Worm (Caenorhabditis elegans) whole organism, L3 larva: ENCODE measurements around the gene nspg-12.

Experiments used
- R02D3.7 ChIP-seq: fragments of 150-350 bp; optimal IDR thresholded peaks from 2 replicates; lab custom pipeline; 2014; ENCODE audit warnings: missing biosample characterization, missing genetic modification characterization
- ZK546.5 ChIP-seq: sonication (generic microtip); optimal IDR thresholded peaks from 2 replicates; lab custom pipeline; 2017; ENCODE audit warnings: missing biosample characterization, missing genetic modification characterization
- ceh-16 ChIP-seq: sonication (generic microtip); optimal IDR thresholded peaks from 2 replicates; lab custom pipeline; 2017; ENCODE audit warnings: missing biosample characterization, missing genetic modification characterization
- ceh-28 ChIP-seq: fragments of 150-350 bp; optimal IDR thresholded peaks from 2 replicates; lab custom pipeline; 2014; ENCODE audit warnings: missing biosample characterization, missing genetic modification reagents, missing genetic modification characterization
- ceh-82 ChIP-seq: fragments of 150-350 bp; optimal IDR thresholded peaks from 2 replicates; lab custom pipeline; 2014; ENCODE audit warnings: missing biosample characterization, missing genetic modification characterization
- ceh-9 ChIP-seq: sonication (generic microtip); optimal IDR thresholded peaks from 2 replicates; lab custom pipeline; 2018; ENCODE audit warnings: missing biosample characterization, missing genetic modification characterization
- daf-12 ChIP-seq: fragments of 150-350 bp; optimal IDR thresholded peaks from 2 replicates; lab custom pipeline; 2014; ENCODE audit warnings: missing biosample characterization, missing genetic modification reagents, missing genetic modification characterization
- egl-27 ChIP-seq: sonication (generic microtip); optimal IDR thresholded peaks from 4 replicates; lab custom pipeline; 2017; ENCODE audit warnings: missing biosample characterization, missing genetic modification reagents, missing genetic modification characterization
- egl-5 ChIP-seq: fragments of 150-350 bp; optimal IDR thresholded peaks from 2 replicates; lab custom pipeline; 2017; ENCODE audit warnings: missing biosample characterization, missing genetic modification reagents, missing genetic modification characterization, inconsistent platforms
- elt-1 ChIP-seq: fragments of 150-350 bp; optimal IDR thresholded peaks from 2 replicates; lab custom pipeline; 2014; ENCODE audit warnings: missing biosample characterization, missing genetic modification characterization
- elt-2 ChIP-seq: sonication (generic microtip); optimal IDR thresholded peaks from 2 replicates; lab custom pipeline; 2016; ENCODE audit warnings: missing genetic modification reagents, mild to moderate bottlenecking, missing genetic modification characterization, missing compliant biosample characterization
- elt-3 ChIP-seq, 3 experiments: fragments of 150-350 bp in 1 of 3; sonication (generic microtip) in 2 of 3; optimal IDR thresholded peaks; 2 replicates in 2 of 3; 4 replicates in 1 of 3; lab custom pipeline; 2014 to 2017; ENCODE audit warnings: missing biosample characterization in 3 of 3, missing genetic modification characterization in 3 of 3
- eor-1 ChIP-seq, 2 experiments: fragments of 150-350 bp; optimal IDR thresholded peaks; 2 replicates each; lab custom pipeline; 2014 to 2018; ENCODE audit warnings: missing biosample characterization in 2 of 2, missing genetic modification characterization in 2 of 2
- fkh-10 ChIP-seq: sonication (generic microtip); optimal IDR thresholded peaks from 2 replicates; lab custom pipeline; 2017; ENCODE audit warnings: missing biosample characterization, missing genetic modification reagents, missing genetic modification characterization
- fkh-2 ChIP-seq: fragments of 150-350 bp; optimal IDR thresholded peaks from 2 replicates; lab custom pipeline; 2014; ENCODE audit warnings: missing biosample characterization, missing genetic modification reagents, missing genetic modification characterization
- fos-1 ChIP-seq: fragments of 150-350 bp; optimal IDR thresholded peaks from 2 replicates; lab custom pipeline; 2014; ENCODE audit warnings: missing biosample characterization, missing genetic modification characterization
- hmg-11 ChIP-seq: sonication (generic microtip); optimal IDR thresholded peaks from 2 replicates; lab custom pipeline; 2016; ENCODE audit warnings: missing genetic modification characterization, missing compliant biosample characterization
- jun-1 ChIP-seq: fragments of 150-350 bp; optimal IDR thresholded peaks from 2 replicates; lab custom pipeline; 2014; ENCODE audit warnings: missing biosample characterization, missing genetic modification reagents, missing genetic modification characterization
- lin-15B ChIP-seq: fragments of 150-350 bp; optimal IDR thresholded peaks from 2 replicates; lab custom pipeline; 2014; ENCODE audit warnings: missing biosample characterization, missing genetic modification characterization
- lin-39 ChIP-seq: fragments of 150-350 bp; optimal IDR thresholded peaks from 2 replicates; lab custom pipeline; 2018; ENCODE audit warnings: missing biosample characterization, missing genetic modification reagents, missing genetic modification characterization
- lsy-12 ChIP-seq: sonication (generic microtip); optimal IDR thresholded peaks from 2 replicates; lab custom pipeline; 2016; ENCODE audit warnings: mild to moderate bottlenecking, missing genetic modification characterization, missing compliant biosample characterization
- mml-1 ChIP-seq: fragments of 150-350 bp; sonication (generic microtip); optimal IDR thresholded peaks from 3 replicates; lab custom pipeline; 2014; ENCODE audit warnings: missing biosample characterization, missing genetic modification characterization
- nfya-1 ChIP-seq: sonication (generic microtip); optimal IDR thresholded peaks from 2 replicates; lab custom pipeline; 2017; ENCODE audit warnings: missing genetic modification characterization, mild to moderate bottlenecking, missing compliant biosample characterization, antibody characterized with exemption, moderate library complexity; ENCODE audit not compliant: insufficient read depth
- nhr-11 ChIP-seq: fragments of 150-350 bp; optimal IDR thresholded peaks from 2 replicates; lab custom pipeline; 2014; ENCODE audit warnings: missing biosample characterization, missing genetic modification characterization
- nhr-12 ChIP-seq: fragments of 150-350 bp; optimal IDR thresholded peaks from 2 replicates; lab custom pipeline; 2014; ENCODE audit warnings: missing biosample characterization, missing genetic modification characterization
- nhr-23 ChIP-seq: fragments of 150-350 bp; optimal IDR thresholded peaks from 2 replicates; lab custom pipeline; 2014; ENCODE audit warnings: missing biosample characterization, missing genetic modification reagents, missing genetic modification characterization
- nhr-237 ChIP-seq: fragments of 150-350 bp; optimal IDR thresholded peaks from 2 replicates; lab custom pipeline; 2014; ENCODE audit warnings: missing biosample characterization, missing genetic modification characterization
- nhr-25 ChIP-seq: sonication (generic microtip); optimal IDR thresholded peaks from 2 replicates; lab custom pipeline; 2017; ENCODE audit warnings: missing biosample characterization, missing genetic modification characterization
- nhr-28 ChIP-seq: fragments of 150-350 bp; optimal IDR thresholded peaks from 2 replicates; lab custom pipeline; 2014; ENCODE audit warnings: missing biosample characterization, missing genetic modification characterization
- nhr-76 ChIP-seq: fragments of 150-350 bp; sonication (generic microtip); optimal IDR thresholded peaks from 5 replicates; lab custom pipeline; 2014; ENCODE audit warnings: missing biosample characterization, missing genetic modification characterization
- pqm-1 ChIP-seq: fragments of 150-350 bp; optimal IDR thresholded peaks from 2 replicates; lab custom pipeline; 2017; ENCODE audit warnings: missing biosample characterization, missing genetic modification characterization, inconsistent platforms
- sea-2 ChIP-seq: fragments of 150-350 bp; sonication (generic microtip); optimal IDR thresholded peaks from 4 replicates; lab custom pipeline; 2014; ENCODE audit warnings: missing biosample characterization, missing genetic modification reagents, missing genetic modification characterization
- skn-1 ChIP-seq: fragments of 150-350 bp; optimal IDR thresholded peaks from 2 replicates; lab custom pipeline; 2014; ENCODE audit warnings: missing biosample characterization, missing genetic modification characterization
- snpc-4 ChIP-seq: fragments of 150-350 bp; optimal IDR thresholded peaks from 2 replicates; lab custom pipeline; 2014; ENCODE audit warnings: missing biosample characterization, missing genetic modification characterization
- unc-39 ChIP-seq: sonication (generic microtip); optimal IDR thresholded peaks from 4 replicates; lab custom pipeline; 2017; ENCODE audit warnings: missing biosample characterization, missing genetic modification characterization
- unc-62 ChIP-seq: fragments of 150-350 bp; sonication (generic microtip); optimal IDR thresholded peaks from 4 replicates; lab custom pipeline; 2014; ENCODE audit warnings: missing biosample characterization, missing genetic modification reagents, missing genetic modification characterization
- zag-1 ChIP-seq: fragments of 150-350 bp; optimal IDR thresholded peaks from 2 replicates; lab custom pipeline; 2014; ENCODE audit warnings: missing biosample characterization, missing genetic modification characterization
- ztf-11 ChIP-seq: fragments of 150-350 bp; optimal IDR thresholded peaks from 2 replicates; lab custom pipeline; 2014; ENCODE audit warnings: missing biosample characterization, missing genetic modification characterization
- ztf-4 ChIP-seq: fragments of 150-350 bp; optimal IDR thresholded peaks from 2 replicates; lab custom pipeline; 2014; ENCODE audit warnings: missing biosample characterization, missing genetic modification characterization

nspg-12 gene

DNA sequence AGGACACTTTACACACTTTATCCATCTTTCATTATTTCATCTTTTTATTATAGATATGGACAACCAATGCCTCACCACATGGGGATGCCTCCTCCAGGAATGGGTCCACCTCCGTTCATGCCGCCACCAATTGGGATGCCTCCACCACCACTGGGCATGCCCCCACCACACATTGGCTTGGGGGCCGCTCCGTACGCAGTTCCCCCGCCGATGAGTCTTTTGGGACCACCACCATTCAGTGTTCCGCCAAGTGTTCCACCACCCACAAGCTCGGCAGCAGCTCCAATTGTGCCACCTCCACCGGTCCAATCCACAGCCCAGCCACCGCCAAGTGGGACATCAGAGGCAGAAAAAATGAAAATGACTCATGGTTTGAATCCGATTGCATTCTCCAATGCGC lies 42.3 kb upstream of the nspg-12 start:
- TF ChIP-seq eor-1 (tag; optimal IDR thresholded peaks at IDR 0.05; lab: Kevin White, UChicago): no peak
- no peak for TF ChIP-seq nhr-237
- TF ChIP-seq R02D3.7 (tag; lab: Kevin White, UChicago): no peak
- no peak for TF ChIP-seq lin-39
- TF ChIP-seq hmg-11 (tag; lab: Kevin White, UChicago): no peak
- TF ChIP-seq ztf-11 (tag; lab: Kevin White, UChicago): no peak
- TF ChIP-seq nfya-1 (tag; lab: Kevin White, UChicago): no peak

DNA sequence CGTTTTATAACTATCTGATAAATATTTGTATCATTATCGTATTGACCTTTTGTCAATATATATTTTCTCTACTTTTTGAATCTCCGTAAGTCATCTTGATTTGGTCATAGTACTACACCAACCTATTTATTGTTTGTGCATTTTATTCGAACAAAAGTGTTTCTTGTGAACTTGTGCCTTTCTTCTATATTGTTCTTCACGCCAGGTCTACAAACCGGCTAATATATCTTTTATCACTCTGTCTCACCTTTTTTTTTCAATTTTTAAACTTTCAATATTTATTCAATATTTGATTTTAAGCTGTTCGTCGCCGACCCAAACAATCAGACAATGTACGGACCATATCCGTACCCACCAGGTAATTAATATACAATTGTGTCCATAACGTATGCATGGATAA lies 41.0 kb upstream of the nspg-12 start, which contains the start of gene hrpa-2:
Gene hrpa-2, plus strand, starts transcription at position 301 of the 400 bp plus-strand sequence.
- TF ChIP-seq hmg-11 (tag; lab: Kevin White, UChicago) (no peak), daf-12 (tag; lab: Kevin White, UChicago) (no peak), lin-39 (no peak), nhr-76 (tag; lab: Kevin White, UChicago) (no peak)
- TF ChIP-seq, all 47 proteins: peak for 0

DNA sequence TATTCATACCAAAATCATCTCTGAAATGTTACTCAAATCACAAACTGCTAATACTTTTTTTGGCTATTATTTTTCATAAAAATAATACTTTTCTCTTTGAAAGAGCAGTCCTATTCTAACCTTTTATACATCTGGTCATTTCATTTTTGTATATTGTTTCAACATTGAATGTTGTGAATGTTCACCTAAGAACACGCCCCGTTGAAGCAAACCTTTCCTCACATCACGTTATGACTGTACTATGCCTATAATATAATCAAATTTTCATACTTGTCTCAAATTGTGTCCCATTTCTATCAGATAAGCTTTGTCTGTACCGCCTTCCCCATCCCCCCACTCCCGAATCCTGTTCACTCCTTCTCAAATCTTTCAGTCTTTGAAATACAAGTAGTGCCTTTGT lies 38.8 kb upstream of the nspg-12 start:
- peak; percentile 3 for TF ChIP-seq elt-2 (tag; lab: Kevin White, UChicago)
- no peak for TF ChIP-seq nhr-76 (tag; lab: Kevin White, UChicago)

DNA sequence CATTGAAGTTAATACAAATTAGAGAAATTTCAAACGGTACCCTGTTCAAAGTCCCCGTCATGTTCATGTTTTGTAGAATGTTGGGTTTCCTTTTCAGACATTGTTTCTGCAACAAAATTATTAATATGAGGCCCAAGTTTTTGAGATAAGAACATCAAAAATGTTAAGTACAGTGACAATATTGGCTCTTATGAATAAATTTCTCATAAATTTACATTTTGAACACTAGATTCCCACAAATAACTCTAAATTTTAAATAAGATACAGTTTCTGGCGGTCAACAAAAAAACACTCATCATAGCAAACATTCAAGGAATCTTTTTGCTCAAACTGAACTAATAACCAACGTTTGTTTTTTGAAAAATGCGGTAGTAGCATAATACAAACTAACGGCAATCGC lies 30.8 kb upstream of the nspg-12 start, which contains the start of gene H28G03.3:
Gene H28G03.3, minus strand, starts transcription at position 101 of the 400 bp plus-strand sequence.
- TF ChIP-seq fkh-2 (tag; lab: Kevin White, UChicago) (no peak), fkh-10 (no peak), egl-5 (tag; lab: Kevin White, UChicago) (no peak), lsy-12 (tag; lab: Kevin White, UChicago) (no peak), nfya-1 (tag; lab: Kevin White, UChicago) (no peak)
- TF ChIP-seq, all 47 proteins: peak for 0

DNA sequence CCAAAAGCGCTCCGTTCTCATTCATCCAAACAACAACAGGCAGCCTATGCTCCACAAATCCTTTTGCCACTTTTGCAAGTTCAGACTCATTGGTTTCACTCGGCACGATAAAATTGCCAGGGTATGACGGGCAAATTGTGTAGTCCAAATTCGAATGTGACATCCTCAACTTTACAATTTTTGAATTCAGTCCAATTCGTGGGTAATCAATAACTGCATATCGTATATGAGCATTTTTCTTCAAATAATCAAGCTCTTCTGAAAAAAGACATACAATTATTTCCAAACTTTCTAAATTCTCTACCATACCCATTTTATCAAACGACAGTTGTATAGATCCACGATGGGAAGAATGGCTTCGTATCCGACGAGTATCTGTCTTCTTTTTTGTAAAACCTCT lies 18.9 kb upstream of the nspg-12 start:
- no peak for TF ChIP-seq snpc-4
- no peak for TF ChIP-seq nhr-12 (tag; lab: Kevin White, UChicago)
- no peak for TF ChIP-seq lin-15B (tag; lab: Kevin White, UChicago)

DNA sequence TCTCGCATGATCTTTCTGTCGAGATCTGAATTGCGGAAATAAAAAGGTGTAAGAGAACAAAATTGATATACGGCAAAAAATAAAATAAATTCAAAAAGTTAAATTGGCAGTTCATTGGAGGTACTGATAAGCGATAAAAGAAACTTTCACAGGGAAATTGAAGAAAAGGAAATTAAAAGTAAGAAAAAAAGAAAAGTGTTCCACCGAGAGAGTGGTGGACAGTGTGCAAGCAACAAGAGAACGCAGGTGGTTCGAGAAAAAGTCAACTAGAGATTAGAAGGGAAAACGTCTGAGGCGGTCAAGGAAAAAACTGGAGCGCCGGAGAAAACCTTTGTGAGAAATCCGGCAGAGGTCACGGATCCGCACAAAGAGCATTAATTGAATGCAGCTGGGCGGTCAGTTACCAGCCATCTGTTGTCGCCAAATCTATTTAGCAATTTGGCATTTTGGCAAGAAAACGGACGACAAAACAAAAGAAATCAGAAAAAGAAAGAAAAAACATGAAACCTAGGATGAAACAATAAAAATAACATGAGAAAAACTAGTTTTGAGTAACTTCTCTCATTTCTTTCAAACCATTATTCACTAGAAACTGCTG lies 13.6 kb upstream of the nspg-12 start, which contains the start of gene mtm-5:
Gene mtm-5, minus strand, starts transcription at position 27 of the 598 bp plus-strand sequence.
- TF ChIP-seq fos-1 (no peak), nhr-28 (tag; lab: Kevin White, UChicago) (no peak), egl-27 (tag; lab: Kevin White, UChicago) (no peak), nhr-237 (no peak), nhr-23 (tag; lab: Kevin White, UChicago) (peak; percentile 1), elt-1 (tag; lab: Kevin White, UChicago) (no peak), hmg-11 (tag; lab: Kevin White, UChicago) (no peak), elt-3 (tag; optimal IDR thresholded peaks at IDR 0.05; lab: Kevin White, UChicago) (no peak), elt-2 (tag; lab: Kevin White, UChicago) (peak; percentile 68), unc-39 (tag; lab: Kevin White, UChicago) (no peak), nhr-25 (tag; lab: Kevin White, UChicago) (no peak), nfya-1 (tag; lab: Kevin White, UChicago) (no peak), jun-1 (tag; lab: Kevin White, UChicago) (no peak)

DNA sequence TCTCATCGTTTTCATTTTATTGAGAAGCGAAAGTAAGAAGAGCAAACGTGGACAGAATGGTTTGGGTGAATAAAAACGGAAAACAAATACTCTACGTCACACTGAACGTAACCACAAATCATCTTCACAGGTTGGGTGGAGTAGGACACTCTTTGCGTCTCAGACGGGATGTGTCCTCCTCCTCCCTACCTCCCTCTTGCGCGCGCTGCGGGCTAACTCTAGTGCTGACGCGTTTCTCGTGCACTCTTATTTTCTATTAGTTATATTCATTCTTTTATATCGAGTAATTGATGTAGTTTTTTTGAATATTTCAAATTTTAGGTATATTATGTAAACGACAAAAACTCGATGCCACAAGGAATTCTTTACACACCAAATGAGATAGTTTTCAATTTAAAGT lies 13.1 kb upstream of the nspg-12 start, which contains the start of gene Y34B4A.7:
Gene Y34B4A.7, plus strand, starts transcription at position 297 of the 400 bp plus-strand sequence.
- TF ChIP-seq ceh-82 (tag; lab: Kevin White, UChicago) (no peak), mml-1 (tag; lab: Kevin White, UChicago) (no peak), ZK546.5 (no peak), ceh-28 (peak; percentile 19), skn-1 (no peak), daf-12 (tag; lab: Kevin White, UChicago) (no peak), ztf-11 (tag; lab: Kevin White, UChicago) (no peak), fkh-10 (no peak), pqm-1 (tag; lab: Kevin White, UChicago) (no peak), sea-2 (GFP tag; lab: Kevin White, UChicago) (no peak), nhr-25 (tag; lab: Kevin White, UChicago) (peak; percentile 76), ceh-16 (tag; lab: Kevin White, UChicago) (no peak), nhr-237 (no peak), R02D3.7 (tag; lab: Kevin White, UChicago) (no peak), ceh-9 (tag; lab: Kevin White, UChicago) (no peak), elt-1 (tag; lab: Kevin White, UChicago) (no peak), zag-1 (tag; lab: Kevin White, UChicago) (no peak), nhr-11 (tag; lab: Kevin White, UChicago) (peak; percentile 33), nhr-23 (tag; lab: Kevin White, UChicago) (peak; percentile 72), unc-62 (GFP tag; lab: Kevin White, UChicago) (no peak), ztf-4 (no peak), egl-27 (tag; lab: Kevin White, UChicago) (no peak), egl-5 (tag; lab: Kevin White, UChicago) (no peak)
